Comparison of ENCODE assay signal across 5 fruit fly cellular contexts in the genomic region with DNA sequence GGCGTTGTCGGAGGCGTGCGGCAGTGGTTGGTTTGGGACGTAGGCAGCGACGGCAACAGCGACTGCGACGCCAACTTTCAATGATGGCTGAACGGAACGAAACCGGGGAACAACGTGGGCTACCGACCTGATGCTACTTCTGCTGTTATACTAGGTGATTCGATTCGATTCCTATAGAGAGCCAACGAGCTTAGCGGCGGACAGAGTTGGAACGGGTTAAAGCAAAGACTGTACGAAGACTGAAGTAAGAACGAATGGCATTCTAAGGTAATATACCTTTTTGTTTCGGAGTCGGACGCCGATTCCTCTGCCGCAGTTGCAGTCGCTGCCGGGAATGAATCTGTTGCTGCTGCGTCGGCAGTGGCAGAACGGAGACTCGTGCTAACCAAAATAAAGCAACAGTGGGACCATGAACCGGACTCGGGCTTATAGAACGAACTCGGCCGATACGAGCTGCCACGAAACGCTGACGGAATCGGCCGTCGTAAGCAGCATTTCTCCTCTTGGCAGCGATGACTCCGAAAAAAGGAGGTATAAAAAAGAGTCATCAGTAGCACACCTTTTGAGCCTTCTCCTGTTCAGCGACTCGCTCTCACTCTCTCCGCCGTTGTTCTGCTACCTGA.
TF ChIP-seq lines count a peak whose summit lies in the region.

No protein-coding gene starts in this region.

- no peak for TF ChIP-seq CTCF in whole organism, embryonic (GFP tag; optimal IDR thresholded peaks at IDR 0.05; lab: Kevin White, UChicago)

TF ChIP-seq in whole organism, adult, 20 proteins besides CTCF, POLR2A, EP300 and RAD21:
- TF ChIP-seq CG14711 (tag; optimal IDR thresholded peaks at IDR 0.05; lab: Kevin White, UChicago) (no peak), Crg-1 (GFP tag; optimal IDR thresholded peaks at IDR 0.05; lab: Kevin White, UChicago) (no peak), CG7101 (tag; optimal IDR thresholded peaks at IDR 0.05; lab: Kevin White, UChicago) (no peak), pad (GFP tag; optimal IDR thresholded peaks at IDR 0.05; lab: Kevin White, UChicago) (peak; percentile 97), CG5204 (GFP tag; optimal IDR thresholded peaks at IDR 0.05; lab: Kevin White, UChicago) (no peak)

TF ChIP-seq in whole organism, embryonic, 481 proteins besides CTCF, POLR2A, EP300 and RAD21 (continues in another document):
- peak; percentile 64 for TF ChIP-seq pfk (GFP tag; optimal IDR thresholded peaks at IDR 0.05; lab: Kevin White, UChicago)
- no peak for TF ChIP-seq dan (GFP tag; IDR thresholded peaks at IDR 0.05; lab: Robert Waterston, UW)
- no peak for TF ChIP-seq Oli (tag; optimal IDR thresholded peaks at IDR 0.05; lab: Kevin White, UChicago)
- no peak for TF ChIP-seq Kr (GFP tag; optimal IDR thresholded peaks at IDR 0.05; lab: Kevin White, UChicago)
- TF ChIP-seq knrl (GFP tag; IDR thresholded peaks at IDR 0.05; lab: Robert Waterston, UW; ENCODE audit: partially characterized antibody), result no peak
- TF ChIP-seq trem (tag; optimal IDR thresholded peaks at IDR 0.05; lab: Kevin White, UChicago), result no peak
- no peak for TF ChIP-seq CG6854 (GFP tag; optimal IDR thresholded peaks at IDR 0.05; lab: Kevin White, UChicago)
- no peak for TF ChIP-seq CG16815 (GFP tag; optimal IDR thresholded peaks at IDR 0.05; lab: Kevin White, UChicago)
- TF ChIP-seq al (GFP tag; IDR thresholded peaks at IDR 0.05; lab: Robert Waterston, UW), result no peak
- no peak for TF ChIP-seq ato (GFP tag; IDR thresholded peaks at IDR 0.05; lab: Robert Waterston, UW; ENCODE audit: partially characterized antibody)
- no peak for TF ChIP-seq so (GFP tag; IDR thresholded peaks at IDR 0.05; lab: Robert Waterston, UW)
- no peak for TF ChIP-seq cg (GFP tag; optimal IDR thresholded peaks at IDR 0.05; lab: Kevin White, UChicago)
- no peak for TF ChIP-seq CG3995 (GFP tag; optimal IDR thresholded peaks at IDR 0.05; lab: Kevin White, UChicago)
- no peak for TF ChIP-seq CG15479 (GFP tag; optimal IDR thresholded peaks at IDR 0.05; lab: Kevin White, UChicago)
- no peak for TF ChIP-seq CkIIα-i1 (GFP tag; IDR thresholded peaks at IDR 0.05; lab: Robert Waterston, UW)
- TF ChIP-seq CG3407 (GFP tag; optimal IDR thresholded peaks at IDR 0.05; lab: Kevin White, UChicago), result no peak
- TF ChIP-seq CG10267 (tag; optimal IDR thresholded peaks at IDR 0.05; lab: Kevin White, UChicago), result no peak
- TF ChIP-seq CoRest (tag; optimal IDR thresholded peaks at IDR 0.05; lab: Kevin White, UChicago), result no peak
- no peak for TF ChIP-seq CG10366 (GFP tag; IDR thresholded peaks at IDR 0.05; lab: Robert Waterston, UW)
- TF ChIP-seq Adf1 (GFP tag; IDR thresholded peaks at IDR 0.05; lab: Robert Waterston, UW), result peak; percentile 92
- TF ChIP-seq lab (GFP tag; optimal IDR thresholded peaks at IDR 0.05; lab: Kevin White, UChicago), result no peak

TF ChIP-seq in whole organism, prepupa, 60 proteins besides CTCF, POLR2A, EP300 and RAD21:
- TF ChIP-seq eg (GFP tag; IDR thresholded peaks at IDR 0.05; lab: Robert Waterston, UW), result 0 out of 3 replicates have a peak, but pooled peaks have one; percentile 4
- TF ChIP-seq CG6163 (GFP tag; IDR thresholded peaks at IDR 0.05; lab: Robert Waterston, UW), result peak; percentile 39; the same call in 1 of the 3 replicates
- TF ChIP-seq CG6808 (GFP tag; optimal IDR thresholded peaks at IDR 0.05; lab: Kevin White, UChicago), result peak; percentile 30
- no peak for TF ChIP-seq OdsH (GFP tag; optimal IDR thresholded peaks at IDR 0.05; lab: Kevin White, UChicago)
- peak; percentile 26 for TF ChIP-seq Ets96B (tag; optimal IDR thresholded peaks at IDR 0.05; lab: Kevin White, UChicago)
- no peak for TF ChIP-seq CG8119 (GFP tag; IDR thresholded peaks at IDR 0.05; lab: Robert Waterston, UW)
- TF ChIP-seq esn (GFP tag; optimal IDR thresholded peaks at IDR 0.05; lab: Kevin White, UChicago), result no peak
- TF ChIP-seq topi (GFP tag; optimal IDR thresholded peaks at IDR 0.05; lab: Kevin White, UChicago), result no peak
- no peak for TF ChIP-seq CG15336 (GFP tag; IDR thresholded peaks at IDR 0.05; lab: Robert Waterston, UW)
- TF ChIP-seq spab (GFP tag; optimal IDR thresholded peaks at IDR 0.05; lab: Kevin White, UChicago), result peak; percentile 27
- no peak for TF ChIP-seq Sox14 (GFP tag; optimal IDR thresholded peaks at IDR 0.05; lab: Kevin White, UChicago)
- TF ChIP-seq CG1621 (tag; optimal IDR thresholded peaks at IDR 0.05; lab: Kevin White, UChicago), result peak; percentile 69
- TF ChIP-seq Met (GFP tag; optimal IDR thresholded peaks at IDR 0.05; lab: Kevin White, UChicago), result no peak
- TF ChIP-seq ss (GFP tag; optimal IDR thresholded peaks at IDR 0.05; lab: Kevin White, UChicago), result peak; percentile 14
- TF ChIP-seq CG3032 (tag; optimal IDR thresholded peaks at IDR 0.05; lab: Kevin White, UChicago), result peak; percentile 9
- no peak for TF ChIP-seq salr (GFP tag; optimal IDR thresholded peaks at IDR 0.05; lab: Kevin White, UChicago)
- TF ChIP-seq Smox (GFP tag; optimal IDR thresholded peaks at IDR 0.05; lab: Kevin White, UChicago), result no peak
- TF ChIP-seq CG9139 (GFP tag; optimal IDR thresholded peaks at IDR 0.05; lab: Kevin White, UChicago), result peak; percentile 25

TF ChIP-seq in whole organism, pupa, 21 proteins besides CTCF, POLR2A, EP300 and RAD21:
- TF ChIP-seq rn (GFP tag; IDR thresholded peaks at IDR 0.05; lab: Robert Waterston, UW) (no peak), CG17806 (tag; optimal IDR thresholded peaks at IDR 0.05; lab: Kevin White, UChicago) (no peak), EcR (GFP tag; optimal IDR thresholded peaks at IDR 0.05; lab: Kevin White, UChicago) (peak; percentile 69), Ets98B (GFP tag; IDR thresholded peaks at IDR 0.05; lab: Robert Waterston, UW) (no peak), D1 (tag; optimal IDR thresholded peaks at IDR 0.05; lab: Kevin White, UChicago) (no peak), CG10348 (GFP tag; IDR thresholded peaks at IDR 0.05; lab: Robert Waterston, UW) (no peak), CG9948 (tag; optimal IDR thresholded peaks at IDR 0.05; lab: Kevin White, UChicago) (no peak), gl (tag; optimal IDR thresholded peaks at IDR 0.05; lab: Kevin White, UChicago) (peak; percentile 65), CG4496 (GFP tag; IDR thresholded peaks at IDR 0.05; lab: Robert Waterston, UW) (no peak), CG34367 (tag; optimal IDR thresholded peaks at IDR 0.05; lab: Kevin White, UChicago) (peak; percentile 16), Pif1A (GFP tag; optimal IDR thresholded peaks at IDR 0.05; lab: Kevin White, UChicago) (no peak), CG14655 (GFP tag; optimal IDR thresholded peaks at IDR 0.05; lab: Kevin White, UChicago) (no peak), CG15710 (tag; optimal IDR thresholded peaks at IDR 0.05; lab: Kevin White, UChicago) (peak; percentile 41), Pif1B (GFP tag; optimal IDR thresholded peaks at IDR 0.05; lab: Kevin White, UChicago) (no peak), CG8301 (tag; optimal IDR thresholded peaks at IDR 0.05; lab: Kevin White, UChicago) (no peak), CG13204 (GFP tag; optimal IDR thresholded peaks at IDR 0.05; lab: Kevin White, UChicago) (no peak), CG8159 (tag; optimal IDR thresholded peaks at IDR 0.05; lab: Kevin White, UChicago) (no peak), Snoo (tag; optimal IDR thresholded peaks at IDR 0.05; lab: Kevin White, UChicago) (no peak), CG32121 (GFP tag; IDR thresholded peaks at IDR 0.05; lab: Robert Waterston, UW) (no peak), fd96Ca (GFP tag; IDR thresholded peaks at IDR 0.05; lab: Robert Waterston, UW) (no peak), CG12605 (GFP tag; IDR thresholded peaks at IDR 0.05; lab: Robert Waterston, UW) (peak; percentile 26; the same call in 1 of the 2 replicates)

TF ChIP-seq in whole organism, wandering third instar larva, 38 proteins besides CTCF, POLR2A, EP300 and RAD21:
- TF ChIP-seq foxo (GFP tag; optimal IDR thresholded peaks at IDR 0.05; lab: Kevin White, UChicago) (no peak), CrebA (GFP tag; optimal IDR thresholded peaks at IDR 0.05; lab: Kevin White, UChicago; ENCODE audit: borderline replicate concordance) (peak; percentile 54), Mio (GFP tag; optimal IDR thresholded peaks at IDR 0.05; lab: Kevin White, UChicago) (no peak), rgr (GFP tag; optimal IDR thresholded peaks at IDR 0.05; lab: Kevin White, UChicago) (no peak), Jra (GFP tag; optimal IDR thresholded peaks at IDR 0.05; lab: Kevin White, UChicago) (no peak), dsf (GFP tag; optimal IDR thresholded peaks at IDR 0.05; lab: Kevin White, UChicago; ENCODE audit: borderline replicate concordance) (no peak), dl (GFP tag; optimal IDR thresholded peaks at IDR 0.05; lab: Kevin White, UChicago; ENCODE audit: insufficient read depth in 1 of 2, partially characterized antibody in 2 of 2) (peak in 1 of 2 experiments; percentile 8), ey (GFP tag; optimal IDR thresholded peaks at IDR 0.05; lab: Kevin White, UChicago) (no peak), Rel (GFP tag; optimal IDR thresholded peaks at IDR 0.05; lab: Kevin White, UChicago) (peak; percentile 70), Rel (tag; optimal IDR thresholded peaks at IDR 0.05; lab: Kevin White, UChicago) (no peak), brk (GFP tag; optimal IDR thresholded peaks at IDR 0.05; lab: Kevin White, UChicago) (peak; percentile 26), Hr78 (GFP tag; optimal IDR thresholded peaks at IDR 0.05; lab: Kevin White, UChicago) (no peak), Vsx2 (GFP tag; optimal IDR thresholded peaks at IDR 0.05; lab: Kevin White, UChicago; ENCODE audit: partially characterized antibody) (no peak), Abd-B (GFP tag; optimal IDR thresholded peaks at IDR 0.05; lab: Kevin White, UChicago) (no peak), h (GFP tag; optimal IDR thresholded peaks at IDR 0.05; lab: Kevin White, UChicago) (no peak), GATAd (GFP tag; optimal IDR thresholded peaks at IDR 0.05; lab: Kevin White, UChicago) (no peak), Sp1 (GFP tag; optimal IDR thresholded peaks at IDR 0.05; lab: Kevin White, UChicago) (no peak), HLH106 (tag; optimal IDR thresholded peaks at IDR 0.05; lab: Kevin White, UChicago) (no peak), tai (GFP tag; optimal IDR thresholded peaks at IDR 0.05; lab: Kevin White, UChicago) (no peak)
